Worm (Caenorhabditis elegans) whole organism, L4/young adult: ENCODE measurements around the gene klo-2.

Experiments
- W03F9.2 ChIP-seq: fragments of 150-350 bp; optimal IDR thresholded peaks from 2 replicates; lab custom pipeline; 2014; ENCODE audit warnings: missing biosample characterization, missing genetic modification characterization
- him-1 ChIP-seq: sonication (generic microtip); optimal IDR thresholded peaks from 2 replicates; lab custom pipeline; 2016; ENCODE audit warnings: missing genotype, missing genetic modification reagents, missing genetic modification characterization, missing compliant biosample characterization

DNA sequence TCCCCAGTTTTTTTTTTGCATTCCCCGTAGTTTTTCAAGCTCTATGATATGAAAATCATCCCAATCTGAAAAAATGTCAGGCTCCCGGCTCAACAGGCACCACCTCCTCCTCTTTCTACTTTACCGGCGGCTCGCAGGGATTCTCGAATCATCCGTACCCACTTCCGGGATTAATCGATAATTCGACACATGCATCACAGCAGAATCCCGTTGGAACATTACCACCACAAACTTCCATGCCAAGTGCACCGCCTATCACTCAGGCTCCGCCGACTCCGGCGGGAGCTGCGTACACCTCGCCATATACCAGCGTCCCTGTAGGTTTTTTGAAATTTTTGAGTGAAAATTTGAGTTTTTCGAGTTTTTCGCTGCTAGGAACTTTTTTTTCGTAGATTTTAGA is 24.8 kb upstream of the klo-2 start:
- no peak for TF ChIP-seq W03F9.2 (tag; lab: Kevin White, UChicago)
- no peak for TF ChIP-seq him-1 (tag; lab: Kevin White, UChicago)
